Fruit fly (Drosophila melanogaster) whole organism, embryonic: Measurements from ENCODE around the gene Ddc.

Source experiments
- BEAF-32 ChIP-seq: fragments of 200-800 bp; sonication (Bioruptor generic); optimal IDR thresholded peaks from 3 replicates; lab custom pipeline; 2017; ENCODE audit warnings: missing biosample characterization, missing genetic modification characterization, mild to moderate bottlenecking, moderate library complexity, missing genetic modification reagents
- Bgb ChIP-seq: fragments of 200-800 bp; sonication (Bioruptor generic); IDR thresholded peaks from 2 replicates; pipeline ENCODE4 v1.3.6; 2022; ENCODE audit warnings: missing biosample characterization, missing genetic modification characterization; ENCODE audit not compliant: partially characterized antibody
- CG13287 ChIP-seq: fragments of 200-800 bp; sonication (Bioruptor generic); IDR thresholded peaks from 2 replicates; pipeline ENCODE4 v1.3.6; 2022; ENCODE audit warnings: missing biosample characterization, missing genetic modification characterization; ENCODE audit not compliant: partially characterized antibody
- CG13775 ChIP-seq: fragments of 200-800 bp; sonication (Bioruptor generic); optimal IDR thresholded peaks from 3 replicates; lab custom pipeline; 2017; ENCODE audit warnings: missing biosample characterization, mild to moderate bottlenecking, missing genetic modification characterization
- CG14710 ChIP-seq: fragments of 200-800 bp; sonication (Bioruptor generic); optimal IDR thresholded peaks from 3 replicates; lab custom pipeline; 2019; ENCODE audit warnings: missing biosample characterization, mild to moderate bottlenecking, missing genetic modification characterization, moderate library complexity
- CG16813 ChIP-seq: fragments of 200-800 bp; sonication (Bioruptor generic); IDR thresholded peaks from 3 replicates; pipeline ENCODE4 v1.3.6; 2022; ENCODE audit warnings: missing biosample characterization, missing genetic modification characterization; ENCODE audit not compliant: partially characterized antibody
- CG17328 ChIP-seq: fragments of 200-800 bp; sonication (Bioruptor generic); IDR thresholded peaks from 2 replicates; pipeline ENCODE4 v1.3.6; 2022; ENCODE audit warnings: missing biosample characterization, missing genetic modification characterization
- CG17568 ChIP-seq: fragments of 200-800 bp; sonication (Bioruptor generic); optimal IDR thresholded peaks from 2 replicates; lab custom pipeline; 2018; ENCODE audit warnings: missing biosample characterization, mild to moderate bottlenecking, missing genetic modification characterization, moderate library complexity
- CG1792 ChIP-seq: fragments of 200-800 bp; sonication (Bioruptor generic); optimal IDR thresholded peaks from 2 replicates; lab custom pipeline; 2016; ENCODE audit warnings: missing biosample characterization, missing genetic modification characterization
- CG2129 ChIP-seq: fragments of 200-800 bp; sonication (Bioruptor generic); IDR thresholded peaks from 2 replicates; pipeline ENCODE4 v1.3.6; 2022; ENCODE audit warnings: missing biosample characterization, missing genetic modification characterization; ENCODE audit not compliant: partially characterized antibody
- CG2875 ChIP-seq: fragments of 200-800 bp; sonication (Bioruptor generic); optimal IDR thresholded peaks from 2 replicates; lab custom pipeline; 2017; ENCODE audit warnings: missing biosample characterization, mild to moderate bottlenecking, missing genetic modification characterization, missing genetic modification reagents
- CG30431 ChIP-seq: fragments of 200-800 bp; sonication (Bioruptor generic); optimal IDR thresholded peaks from 2 replicates; lab custom pipeline; 2017; ENCODE audit warnings: missing biosample characterization, missing genetic modification characterization
- CG32772 ChIP-seq: fragments of 200-800 bp; sonication (Bioruptor generic); IDR thresholded peaks from 2 replicates; pipeline ENCODE4 v1.3.6; 2022; ENCODE audit warnings: missing biosample characterization, missing genetic modification characterization
- CG4360 ChIP-seq: fragments of 200-800 bp; sonication (Bioruptor generic); IDR thresholded peaks from 2 replicates; pipeline ENCODE4 v1.3.6; 2022; ENCODE audit warnings: missing biosample characterization, missing genetic modification characterization
- CG43689 ChIP-seq: fragments of 200-800 bp; sonication (Bioruptor generic); IDR thresholded peaks from 2 replicates; pipeline ENCODE4 v1.3.6; 2022; ENCODE audit warnings: missing biosample characterization, missing genetic modification characterization
- CG4854 ChIP-seq: fragments of 200-800 bp; sonication (Bioruptor generic); optimal IDR thresholded peaks from 2 replicates; lab custom pipeline; 2016; ENCODE audit warnings: missing biosample characterization, missing genetic modification characterization, inconsistent platforms
- CG6272 ChIP-seq: fragments of 200-800 bp; sonication (Bioruptor generic); IDR thresholded peaks from 2 replicates; pipeline ENCODE4 v1.3.6; 2022; ENCODE audit warnings: missing biosample characterization, missing genetic modification characterization
- CG7928 ChIP-seq: fragments of 200-800 bp; sonication (Bioruptor generic); optimal IDR thresholded peaks from 2 replicates; lab custom pipeline; 2017; ENCODE audit warnings: missing biosample characterization, mild to moderate bottlenecking, missing genetic modification characterization
- Dad ChIP-seq: fragments of 200-800 bp; sonication (Bioruptor generic); optimal IDR thresholded peaks from 3 replicates; lab custom pipeline; 2016; ENCODE audit warnings: missing biosample characterization, missing genetic modification characterization
- HLH4C ChIP-seq: fragments of 200-800 bp; sonication (Bioruptor generic); IDR thresholded peaks from 3 replicates; pipeline ENCODE4 v1.3.6; 2022; ENCODE audit warnings: missing biosample characterization, missing genetic modification characterization; ENCODE audit not compliant: partially characterized antibody
- Hmx ChIP-seq: fragments of 200-800 bp; sonication (Bioruptor generic); optimal IDR thresholded peaks from 2 replicates; lab custom pipeline; 2016; ENCODE audit warnings: missing biosample characterization, missing genetic modification characterization
- Lim3 ChIP-seq: fragments of 200-800 bp; sonication (Bioruptor generic); IDR thresholded peaks from 2 replicates; pipeline ENCODE4 v1.3.6; 2022; ENCODE audit warnings: missing biosample characterization, missing genetic modification characterization
- NC2α ChIP-seq: fragments of 200-800 bp; sonication (Bioruptor generic); optimal IDR thresholded peaks from 2 replicates; lab custom pipeline; 2016; ENCODE audit warnings: missing biosample characterization, missing genetic modification characterization
- NFAT ChIP-seq: fragments of 200-800 bp; sonication (Bioruptor generic); IDR thresholded peaks from 2 replicates; pipeline ENCODE4 v1.3.6; 2022; ENCODE audit warnings: missing biosample characterization, missing genetic modification characterization
- NfI ChIP-seq: fragments of 200-800 bp; sonication (Bioruptor generic); optimal IDR thresholded peaks from 3 replicates; lab custom pipeline; 2018; ENCODE audit warnings: missing biosample characterization, mild to moderate bottlenecking, missing genetic modification characterization, moderate library complexity
- Oli ChIP-seq: fragments of 200-800 bp; sonication (Bioruptor generic); optimal IDR thresholded peaks from 2 replicates; lab custom pipeline; 2018; ENCODE audit warnings: missing biosample characterization, mild to moderate bottlenecking, missing genetic modification characterization, moderate library complexity
- Pdp1 ChIP-seq, 2 experiments: fragments of 200-800 bp; sonication (Bioruptor generic); optimal IDR thresholded peaks; 3 replicates each; lab custom pipeline; 2016; ENCODE audit warnings: missing biosample characterization in 2 of 2, missing genetic modification characterization in 2 of 2, mild to moderate bottlenecking in 1 of 2, moderate library complexity in 1 of 2
- Sox100B ChIP-seq: fragments of 200-800 bp; sonication (Bioruptor generic); optimal IDR thresholded peaks from 3 replicates; lab custom pipeline; 2018; ENCODE audit warnings: missing biosample characterization, mild to moderate bottlenecking, missing genetic modification characterization
- Stat92E ChIP-seq, 3 experiments: fragments of >200 bp in 2 of 3; fragments of 200-800 bp in 1 of 3; sonication (Bioruptor generic) in 1 of 3; optimal IDR thresholded peaks; 2 replicates each; lab custom pipeline; 2017 to 2019; ENCODE audit warnings: missing biosample characterization in 3 of 3, missing genetic modification characterization in 3 of 3, mild to moderate bottlenecking in 1 of 3, moderate library complexity in 1 of 3
- TFAM ChIP-seq: fragments of 200-800 bp; sonication (Bioruptor generic); optimal IDR thresholded peaks from 2 replicates; lab custom pipeline; 2017; ENCODE audit warnings: missing biosample characterization, missing genetic modification characterization, inconsistent platforms
- Xrp1 ChIP-seq: fragments of 200-800 bp; sonication (Bioruptor generic); IDR thresholded peaks from 2 replicates; pipeline ENCODE4 v1.3.6; 2022; ENCODE audit warnings: missing biosample characterization, missing genetic modification characterization
- bsh ChIP-seq, 2 experiments: fragments of 200-800 bp; sonication (Bioruptor generic); optimal IDR thresholded peaks; 2 replicates each; lab custom pipeline; 2017 to 2018; ENCODE audit warnings: mild to moderate bottlenecking in 2 of 2, missing biosample characterization in 2 of 2, missing genetic modification characterization in 2 of 2, moderate library complexity in 1 of 2
- cg ChIP-seq: fragments of 200-800 bp; sonication (Bioruptor generic); optimal IDR thresholded peaks from 3 replicates; lab custom pipeline; 2019; ENCODE audit warnings: missing biosample characterization, mild to moderate bottlenecking, missing genetic modification characterization, moderate library complexity
- crp ChIP-seq, 2 experiments: fragments of 200-800 bp; sonication (Bioruptor generic); optimal IDR thresholded peaks; 2 replicates in 1 of 2; 3 replicates in 1 of 2; lab custom pipeline; 2017; ENCODE audit warnings: missing biosample characterization in 2 of 2, missing genetic modification characterization in 2 of 2, mild to moderate bottlenecking in 1 of 2, moderate library complexity in 1 of 2
- esg ChIP-seq: fragments of 200-800 bp; sonication (Bioruptor generic); conservative IDR thresholded peaks from 2 replicates; pipeline ENCODE4 v1.3.6; 2022; ENCODE audit warnings: missing biosample characterization, missing genetic modification characterization
- ftz-f1 ChIP-seq: fragments of 200-800 bp; sonication (Bioruptor generic); optimal IDR thresholded peaks from 2 replicates; lab custom pipeline; 2016; ENCODE audit warnings: missing biosample characterization, missing genetic modification characterization
- gsb ChIP-seq: fragments of 200-800 bp; sonication (Bioruptor generic); IDR thresholded peaks from 2 replicates; pipeline ENCODE4 v1.3.6; 2022; ENCODE audit warnings: missing biosample characterization, missing genetic modification characterization
- hbn ChIP-seq: fragments of 200-800 bp; sonication (Bioruptor generic); IDR thresholded peaks from 2 replicates; pipeline ENCODE4 v1.3.6; 2022; ENCODE audit warnings: missing biosample characterization, missing genetic modification characterization; ENCODE audit not compliant: partially characterized antibody
- lab ChIP-seq: fragments of 200-800 bp; sonication (Bioruptor generic); optimal IDR thresholded peaks from 3 replicates; lab custom pipeline; 2017; ENCODE audit warnings: missing biosample characterization, missing genetic modification characterization, mild to moderate bottlenecking, moderate library complexity, missing genetic modification reagents
- lmd ChIP-seq: fragments of 200-800 bp; sonication (Bioruptor generic); IDR thresholded peaks from 2 replicates; pipeline ENCODE4 v1.3.6; 2022; ENCODE audit warnings: missing biosample characterization, missing genetic modification characterization
- nerfin-1 ChIP-seq: fragments of 200-800 bp; sonication (Bioruptor generic); optimal IDR thresholded peaks from 3 replicates; lab custom pipeline; 2019; ENCODE audit warnings: missing biosample characterization, mild to moderate bottlenecking, missing genetic modification characterization, moderate library complexity
- pho ChIP-seq: fragments of 200-800 bp; sonication (Bioruptor generic); optimal IDR thresholded peaks from 2 replicates; lab custom pipeline; 2016; ENCODE audit warnings: missing biosample characterization, missing genetic modification characterization
- pzg ChIP-seq: fragments of 200-800 bp; sonication (Bioruptor generic); optimal IDR thresholded peaks from 3 replicates; lab custom pipeline; 2018; ENCODE audit warnings: missing biosample characterization, mild to moderate bottlenecking, missing genetic modification characterization, moderate library complexity
- ssp ChIP-seq: fragments of 200-800 bp; sonication (Bioruptor generic); IDR thresholded peaks from 2 replicates; pipeline ENCODE4 v1.3.6; 2022; ENCODE audit warnings: missing biosample characterization, missing genetic modification characterization
- stc ChIP-seq: fragments of 200-800 bp; sonication (Bioruptor generic); IDR thresholded peaks from 2 replicates; pipeline ENCODE4 v1.3.6; 2022; ENCODE audit warnings: missing biosample characterization, missing genetic modification characterization
- sug ChIP-seq: fragments of 200-800 bp; optimal IDR thresholded peaks from 2 replicates; lab custom pipeline; 2019; ENCODE audit warnings: missing biosample characterization, mild to moderate bottlenecking, missing genetic modification characterization, moderate library complexity
- tx ChIP-seq: fragments of 200-800 bp; sonication (Bioruptor generic); optimal IDR thresholded peaks from 2 replicates; lab custom pipeline; 2016; ENCODE audit warnings: missing biosample characterization, missing genetic modification characterization
- zen ChIP-seq: fragments of 200-800 bp; sonication (Bioruptor generic); optimal IDR thresholded peaks from 3 replicates; lab custom pipeline; 2018; ENCODE audit warnings: missing biosample characterization, mild to moderate bottlenecking, missing genetic modification characterization, moderate library complexity
- zf30C ChIP-seq: fragments of 200-800 bp; sonication (Bioruptor generic); optimal IDR thresholded peaks from 3 replicates; lab custom pipeline; 2018; ENCODE audit warnings: missing biosample characterization, mild to moderate bottlenecking, missing genetic modification characterization

Ddc gene

DNA sequence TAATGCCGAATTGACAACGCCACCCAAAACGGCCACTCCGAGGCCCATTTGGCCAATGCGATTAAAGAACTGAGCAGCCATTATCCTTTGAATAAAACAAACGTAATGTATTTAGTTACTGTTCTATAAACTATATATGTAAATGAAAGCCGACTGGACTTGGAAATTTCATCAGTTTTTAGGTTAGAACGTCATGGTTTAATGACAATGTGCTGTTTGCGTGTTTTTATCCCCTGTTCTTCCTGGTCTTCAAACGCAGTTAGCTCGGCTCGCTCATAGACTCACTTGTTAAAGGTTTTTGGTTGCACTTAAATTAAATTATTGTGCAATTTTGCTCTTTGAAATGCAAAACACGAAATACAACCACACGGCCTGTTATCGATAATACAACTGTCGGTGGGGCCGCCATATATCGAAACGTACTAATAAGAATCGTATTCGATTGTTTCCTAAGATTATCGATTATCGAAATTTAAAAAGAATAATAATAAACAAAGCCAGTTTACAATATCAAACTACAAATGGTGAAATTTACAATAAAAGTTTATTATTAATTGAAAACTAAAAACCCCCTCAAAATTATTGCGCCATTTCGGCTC lies 3.5 kb upstream of the Ddc start, which contains the start of gene Phb1 (continued):
- TF ChIP-seq CG16813 (GFP tag; lab: Robert Waterston, UW) = peak; percentile 84
- peak; percentile 72 for TF ChIP-seq hbn (GFP tag; lab: Robert Waterston, UW)
- TF ChIP-seq NC2α (GFP tag; lab: Kevin White, UChicago) = no peak
- peak; percentile 85 for TF ChIP-seq sug
- no peak for TF ChIP-seq CG4854 (GFP tag; lab: Kevin White, UChicago)
- no peak for TF ChIP-seq CG32772 (GFP tag; lab: Robert Waterston, UW)
- TF ChIP-seq CG6272 (GFP tag; lab: Robert Waterston, UW) = no peak
- no peak for TF ChIP-seq CG4360
- TF ChIP-seq CG30431 = no peak
- no peak for TF ChIP-seq zen (tag; lab: Kevin White, UChicago)
- peak; percentile 45 for TF ChIP-seq pzg (GFP tag; lab: Kevin White, UChicago)
- TF ChIP-seq Sox100B (GFP tag; lab: Kevin White, UChicago) = no peak
- no peak for TF ChIP-seq bsh (GFP tag; optimal IDR thresholded peaks at IDR 0.05; lab: Kevin White, UChicago)
- TF ChIP-seq NfI (GFP tag; lab: Kevin White, UChicago) = no peak
- no peak for TF ChIP-seq zf30C (GFP tag; lab: Kevin White, UChicago)
- no peak for TF ChIP-seq cg
- TF ChIP-seq CG13287 (GFP tag; lab: Robert Waterston, UW) = peak; percentile 90
- TF ChIP-seq CG2875 (GFP tag; lab: Kevin White, UChicago) = no peak
- TF ChIP-seq Oli (tag; lab: Kevin White, UChicago) = no peak
- no peak for TF ChIP-seq Lim3 (GFP tag; lab: Robert Waterston, UW)
- no peak for TF ChIP-seq CG43689 (GFP tag; lab: Robert Waterston, UW)
- TF ChIP-seq esg (GFP tag; lab: Robert Waterston, UW) = no peak
- peak; percentile 98 for TF ChIP-seq HLH4C (GFP tag; lab: Robert Waterston, UW)
- TF ChIP-seq CG17568 (GFP tag; lab: Kevin White, UChicago) = no peak
- no peak for TF ChIP-seq Xrp1
- TF ChIP-seq CG7928 (GFP tag; lab: Kevin White, UChicago) = no peak
- peak; percentile 28; the same call in 1 of the 2 replicates for TF ChIP-seq CG2129 (GFP tag; lab: Robert Waterston, UW)
- no peak for TF ChIP-seq Stat92E (GFP tag; optimal IDR thresholded peaks at IDR 0.05; lab: Kevin White, UChicago)
- peak in 1 of 2 experiments; percentile 87 for TF ChIP-seq Pdp1 (GFP tag; optimal IDR thresholded peaks at IDR 0.05; lab: Kevin White, UChicago)
- no peak for TF ChIP-seq gsb (GFP tag; lab: Robert Waterston, UW)
- no peak for TF ChIP-seq CG17328 (GFP tag; lab: Robert Waterston, UW)
- TF ChIP-seq crp (GFP tag; optimal IDR thresholded peaks at IDR 0.05; lab: Kevin White, UChicago) = peak in 1 of 2 experiments; percentile 16
- no peak for TF ChIP-seq CG13775
- no peak for TF ChIP-seq Dad (GFP tag; lab: Kevin White, UChicago)
- TF ChIP-seq stc (GFP tag; lab: Robert Waterston, UW) = no peak
- TF ChIP-seq CG1792 (GFP tag; lab: Kevin White, UChicago) = no peak
- TF ChIP-seq ssp = no peak
- no peak for TF ChIP-seq pho (GFP tag; lab: Kevin White, UChicago)
- peak; percentile 16 for TF ChIP-seq CG14710 (tag; lab: Kevin White, UChicago)
- TF ChIP-seq ftz-f1 (GFP tag; lab: Kevin White, UChicago) = no peak
- TF ChIP-seq BEAF-32 (GFP tag; lab: Kevin White, UChicago) = peak; percentile 60
- no peak for TF ChIP-seq nerfin-1 (tag; lab: Kevin White, UChicago)
- no peak for TF ChIP-seq TFAM (GFP tag; lab: Kevin White, UChicago)
- TF ChIP-seq NFAT (GFP tag; lab: Robert Waterston, UW) = no peak
- peak; percentile 87 for TF ChIP-seq Bgb
- TF ChIP-seq lab = no peak
- no peak for TF ChIP-seq tx (GFP tag; lab: Kevin White, UChicago)
- no peak for TF ChIP-seq lmd (GFP tag; lab: Robert Waterston, UW)
- no peak for TF ChIP-seq Hmx
